Worm (Caenorhabditis elegans): Measurements from ENCODE around the gene famh-136.

DNA sequence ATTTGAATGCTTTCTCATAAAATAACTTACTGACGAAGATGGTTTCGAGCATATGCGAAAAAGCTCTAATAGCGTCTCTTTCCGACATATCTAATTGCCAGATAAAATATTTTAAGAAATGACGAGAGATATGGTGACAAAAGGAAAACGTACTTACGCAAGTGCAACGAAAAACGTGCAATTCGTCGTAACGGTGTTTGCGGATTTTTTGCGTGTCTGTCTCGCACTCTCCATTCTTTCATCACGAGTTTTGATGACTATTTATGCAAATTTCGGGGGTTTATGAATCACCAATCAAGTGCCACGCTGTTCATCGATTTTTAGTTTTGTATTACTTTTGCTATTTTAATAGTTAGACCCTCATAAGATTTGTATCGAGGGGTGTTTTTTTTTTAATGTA is 1.4 kb downstream of the famh-136 start, which contains the start of gene ZK637.14:
- TF ChIP-seq dpl-1 (GFP tag; optimal IDR thresholded peaks at IDR 0.05) (peak; percentile 55), arid-1 (GFP tag; conservative IDR thresholded peaks at IDR 0.05) (no peak), unc-130 (GFP tag; optimal IDR thresholded peaks at IDR 0.05) (no peak), mxl-2 (GFP tag; conservative IDR thresholded peaks at IDR 0.05) (no peak), ceh-82 (tag; optimal IDR thresholded peaks at IDR 0.05) (no peak), unc-39 (tag; optimal IDR thresholded peaks at IDR 0.05) (no peak), nhr-28 (tag; optimal IDR thresholded peaks at IDR 0.05) (no peak), R02D3.7 (tag; optimal IDR thresholded peaks at IDR 0.05) (no peak), zag-1 (tag; optimal IDR thresholded peaks at IDR 0.05) (no peak), skn-1 (tag; optimal IDR thresholded peaks at IDR 0.05) (no peak), mdl-1 (tag; optimal IDR thresholded peaks at IDR 0.05) (peak in 1 of 2 experiments; percentile 3), nhr-48 (tag; optimal IDR thresholded peaks at IDR 0.05) (no peak)

All from whole organism, L4 larva.